Worm (Caenorhabditis elegans) whole organism, L4 larva: ENCODE data around the gene ZK616.65.

Experiments used
- F44E2.7 ChIP-seq: fragments of 200-800 bp; sonication (Bioruptor generic); IDR thresholded peaks from 2 replicates; pipeline ENCODE4 v2.1.2; 2022; ENCODE audit warnings: missing genetic modification characterization, missing compliant biosample characterization
- Y105C5A.15 ChIP-seq: fragments of 200-800 bp; sonication (Bioruptor generic); IDR thresholded peaks from 2 replicates; pipeline ENCODE4 v1.3.6; 2022; ENCODE audit warnings: missing genetic modification characterization, missing compliant biosample characterization
- Y48G9A.11 ChIP-seq: fragments of 200-800 bp; sonication (Bioruptor generic); IDR thresholded peaks from 2 replicates; pipeline ENCODE4 v1.3.6; 2022; ENCODE audit warnings: missing genetic modification reagents, missing genetic modification characterization, missing compliant biosample characterization
- aly-2 ChIP-seq: sonication (generic microtip); optimal IDR thresholded peaks from 2 replicates; lab custom pipeline; 2018; ENCODE audit warnings: missing biosample characterization, missing genetic modification characterization
- ama-1 ChIP-seq: fragments of 150-350 bp; optimal IDR thresholded peaks from 2 replicates; lab custom pipeline; 2014; ENCODE audit warnings: inconsistent platforms, mixed read lengths
- arid-1 ChIP-seq: fragments of 200-800 bp; sonication (Bioruptor generic); conservative IDR thresholded peaks from 2 replicates; pipeline ENCODE4 v1.3.6; 2022; ENCODE audit warnings: missing genetic modification reagents, missing genetic modification characterization, missing compliant biosample characterization
- hlh-11 ChIP-seq: fragments of 200-800 bp; sonication (Bioruptor generic); optimal IDR thresholded peaks from 2 replicates; lab custom pipeline; 2018; ENCODE audit warnings: mild to moderate bottlenecking, missing genetic modification characterization, missing compliant biosample characterization
- jun-1 ChIP-seq: fragments of 150-350 bp; optimal IDR thresholded peaks from 2 replicates; lab custom pipeline; 2014; ENCODE audit warnings: missing biosample characterization, missing genetic modification reagents, missing genetic modification characterization
- nhr-76 ChIP-seq: fragments of 150-350 bp; optimal IDR thresholded peaks from 2 replicates; lab custom pipeline; 2014; ENCODE audit warnings: missing biosample characterization, missing genetic modification characterization
- nhr-77 ChIP-seq: fragments of 150-350 bp; optimal IDR thresholded peaks from 2 replicates; lab custom pipeline; 2014; ENCODE audit warnings: missing biosample characterization, missing genetic modification characterization
- rbr-2 ChIP-seq: sonication (generic microtip); optimal IDR thresholded peaks from 2 replicates; lab custom pipeline; 2016; ENCODE audit warnings: missing genotype, missing genetic modification characterization, missing compliant biosample characterization
- snpc-4 ChIP-seq: fragments of 150-350 bp; optimal IDR thresholded peaks from 2 replicates; lab custom pipeline; 2014; ENCODE audit warnings: missing biosample characterization, missing genetic modification characterization

ce11 chrIV:5396769-5397168 is 14.3 kb downstream of the ZK616.65 start, which contains the start of gene ZK616.3:
- no peak for TF ChIP-seq arid-1 (GFP tag; lab: Robert Waterston, UW)
- no peak for TF ChIP-seq Y105C5A.15 (GFP tag; lab: Robert Waterston, UW)
- no peak for TF ChIP-seq snpc-4 (tag; lab: Kevin White, UChicago)
- TF ChIP-seq hlh-11 (tag; lab: Kevin White, UChicago): no peak
- TF ChIP-seq aly-2 (tag; lab: Kevin White, UChicago): no peak
- no peak for TF ChIP-seq F44E2.7 (GFP tag; lab: Robert Waterston, UW)
- no peak for TF ChIP-seq jun-1 (tag; lab: Kevin White, UChicago)
- TF ChIP-seq Y48G9A.11: no peak
- no peak for TF ChIP-seq rbr-2 (tag; lab: Kevin White, UChicago)
- no peak for TF ChIP-seq nhr-77
- no peak for TF ChIP-seq nhr-76
- TF ChIP-seq ama-1 (lab: Kevin White, UChicago): no peak
